Fruit fly (Drosophila melanogaster): Measurements from ENCODE around the gene CG10616.

Gene CG10616

dm6 chr3L:12482917-12483316 lies 11.4 kb downstream of the CG10616 start (continued):
- TF ChIP-seq Rfx (GFP tag; IDR thresholded peaks at IDR 0.05) (peak; percentile 47; the same call in 1 of the 2 replicates), Blimp-1 (GFP tag; optimal IDR thresholded peaks at IDR 0.05) (peak; percentile 69), az2 (GFP tag; optimal IDR thresholded peaks at IDR 0.05) (peak; percentile 82), danr (GFP tag; IDR thresholded peaks at IDR 0.05) (no peak), CG8765 (GFP tag; IDR thresholded peaks at IDR 0.05) (0 out of 2 replicates have a peak, but pooled peaks have one; percentile 27), CG8478 (optimal IDR thresholded peaks at IDR 0.05) (no peak), CTCF (GFP tag; optimal IDR thresholded peaks at IDR 0.05) (no peak), CG10462 (GFP tag; optimal IDR thresholded peaks at IDR 0.05) (peak; percentile 47), dysf (GFP tag; IDR thresholded peaks at IDR 0.05) (peak; percentile 78), CG11723 (GFP tag; optimal IDR thresholded peaks at IDR 0.05) (peak; percentile 47), CG8924 (tag; optimal IDR thresholded peaks at IDR 0.05) (peak; percentile 77), CG13424 (tag; optimal IDR thresholded peaks at IDR 0.05) (peak; percentile 82), CG7556 (GFP tag; optimal IDR thresholded peaks at IDR 0.05) (peak; percentile 81), Jarid2 (GFP tag; optimal IDR thresholded peaks at IDR 0.05) (peak; percentile 38), B-H2 (GFP tag; optimal IDR thresholded peaks at IDR 0.05) (no peak), sens-2 (GFP tag; IDR thresholded peaks at IDR 0.05) (peak; percentile 32; the same call in 1 of the 2 replicates), CG2202 (tag; optimal IDR thresholded peaks at IDR 0.05) (peak; percentile 15), Antp (GFP tag; optimal IDR thresholded peaks at IDR 0.05) (peak; percentile 23), CG6765 (GFP tag; optimal IDR thresholded peaks at IDR 0.05) (peak; percentile 54), dmrt11E (tag; optimal IDR thresholded peaks at IDR 0.05) (peak; percentile 54), pnt (GFP tag; optimal IDR thresholded peaks at IDR 0.05) (peak; percentile 32), grau (tag; optimal IDR thresholded peaks at IDR 0.05) (peak; percentile 82), gro (GFP tag; optimal IDR thresholded peaks at IDR 0.05) (peak; percentile 33), CG1603 (tag; optimal IDR thresholded peaks at IDR 0.05) (no peak), amos (GFP tag; IDR thresholded peaks at IDR 0.05; ENCODE audit: partially characterized antibody) (no peak), psq (GFP tag; optimal IDR thresholded peaks at IDR 0.05) (peak; percentile 3), br (optimal IDR thresholded peaks at IDR 0.05) (no peak), D (optimal IDR thresholded peaks at IDR 0.05) (no peak), D (GFP tag; optimal IDR thresholded peaks at IDR 0.05) (peak; percentile 84), CG15269 (tag; optimal IDR thresholded peaks at IDR 0.05) (peak; percentile 88), CG14710 (tag; optimal IDR thresholded peaks at IDR 0.05) (peak; percentile 73), CG10543 (GFP tag; optimal IDR thresholded peaks at IDR 0.05) (peak; percentile 18), Adf1 (GFP tag; IDR thresholded peaks at IDR 0.05) (no peak), stc (GFP tag; IDR thresholded peaks at IDR 0.05) (peak; percentile 77), otp (GFP tag; IDR thresholded peaks at IDR 0.05) (no peak), CG3281 (GFP tag; optimal IDR thresholded peaks at IDR 0.05) (peak; percentile 41), CG8359 (GFP tag; optimal IDR thresholded peaks at IDR 0.05; ENCODE audit: borderline replicate concordance) (no peak), vvl (GFP tag; IDR thresholded peaks at IDR 0.05) (peak; percentile 72), lilli (GFP tag; optimal IDR thresholded peaks at IDR 0.05) (peak; percentile 70), tup (GFP tag; optimal IDR thresholded peaks at IDR 0.05) (no peak), Kr (GFP tag; optimal IDR thresholded peaks at IDR 0.05) (no peak), CG12744 (GFP tag; optimal IDR thresholded peaks at IDR 0.05) (peak; percentile 37), esg (GFP tag; conservative IDR thresholded peaks at IDR 0.05) (peak; percentile 45; the same call in 1 of the 2 replicates), Hmr (GFP tag; optimal IDR thresholded peaks at IDR 0.05) (peak; percentile 60), tio (GFP tag; optimal IDR thresholded peaks at IDR 0.05) (peak; percentile 79), CG6854 (GFP tag; optimal IDR thresholded peaks at IDR 0.05) (peak; percentile 23), CG17912 (GFP tag; optimal IDR thresholded peaks at IDR 0.05) (no peak), pfk (GFP tag; optimal IDR thresholded peaks at IDR 0.05) (no peak), fu2 (GFP tag; optimal IDR thresholded peaks at IDR 0.05) (peak; percentile 26), pros (GFP tag; optimal IDR thresholded peaks at IDR 0.05) (no peak), CG32767 (GFP tag; IDR thresholded peaks at IDR 0.05) (no peak), Hr78 (GFP tag; optimal IDR thresholded peaks at IDR 0.05) (peak in 1 of 2 experiments; percentile 15)
